Fruit fly (Drosophila melanogaster): ENCODE results near the gene yin.

DNA sequence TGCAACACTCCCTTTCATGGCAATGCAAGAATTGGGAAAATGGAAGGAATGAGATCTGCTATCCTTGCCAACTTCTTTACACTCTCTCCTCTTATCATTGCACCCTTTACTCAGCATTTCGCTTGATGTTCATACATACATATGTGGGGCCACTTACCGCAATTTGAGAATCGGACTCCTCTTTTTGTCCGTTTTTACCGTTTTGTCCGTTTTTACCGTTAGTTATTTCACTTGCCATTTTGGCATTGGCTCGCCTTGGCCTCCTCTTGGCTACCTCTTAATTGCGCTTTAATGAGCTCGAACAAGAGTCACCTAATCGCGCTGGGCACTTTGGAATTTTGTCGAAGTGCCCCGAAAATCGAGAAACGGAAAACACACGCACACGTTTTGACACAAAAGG is 4.0 kb downstream of the yin start:
- TF ChIP-seq dmrt93B (GFP tag; optimal IDR thresholded peaks at IDR 0.05) (no peak), N (GFP tag; optimal IDR thresholded peaks at IDR 0.05) (no peak), Sp1 (GFP tag; optimal IDR thresholded peaks at IDR 0.05) (no peak), CG9705 (GFP tag; optimal IDR thresholded peaks at IDR 0.05) (no peak), br (GFP tag; optimal IDR thresholded peaks at IDR 0.05) (no peak), lola (GFP tag; optimal IDR thresholded peaks at IDR 0.05) (no peak), foxo (GFP tag; optimal IDR thresholded peaks at IDR 0.05) (no peak), psq (GFP tag; optimal IDR thresholded peaks at IDR 0.05) (no peak), Jra (GFP tag; optimal IDR thresholded peaks at IDR 0.05) (no peak), CG32264 (GFP tag; optimal IDR thresholded peaks at IDR 0.05) (no peak), Abd-B (GFP tag; optimal IDR thresholded peaks at IDR 0.05) (no peak), ey (GFP tag; optimal IDR thresholded peaks at IDR 0.05) (no peak), usp (GFP tag; optimal IDR thresholded peaks at IDR 0.05) (no peak)

Data from whole organism, wandering third instar larva.